Worm (Caenorhabditis elegans) whole organism, late embryonic: ENCODE results near the gene F10C2.7.

Source experiments
- C08G9.2 ChIP-seq: sonication (generic microtip); optimal IDR thresholded peaks from 2 replicates; lab custom pipeline; 2016; ENCODE audit warnings: mild to moderate bottlenecking, missing genetic modification characterization, moderate library complexity, missing compliant biosample characterization
- F13H6.1 ChIP-seq: sonication (generic microtip); optimal IDR thresholded peaks from 2 replicates; lab custom pipeline; 2016; ENCODE audit warnings: missing genetic modification characterization, missing compliant biosample characterization
- T23F11.4 ChIP-seq: fragments of 200-800 bp; sonication (Bioruptor generic); optimal IDR thresholded peaks from 2 replicates; lab custom pipeline; 2018; ENCODE audit warnings: mild to moderate bottlenecking, missing genetic modification characterization, missing compliant biosample characterization
- ahr-1 ChIP-seq: sonication (generic microtip); optimal IDR thresholded peaks from 2 replicates; lab custom pipeline; 2016; ENCODE audit warnings: missing genetic modification characterization, missing compliant biosample characterization
- ceh-14 ChIP-seq: sonication (generic microtip); optimal IDR thresholded peaks from 2 replicates; lab custom pipeline; 2016; ENCODE audit warnings: missing genotype, missing genetic modification characterization, missing compliant biosample characterization
- ceh-19 ChIP-seq: fragments of 200-800 bp; sonication (Bioruptor generic); optimal IDR thresholded peaks from 2 replicates; lab custom pipeline; 2018; ENCODE audit warnings: mild to moderate bottlenecking, missing genetic modification characterization, missing compliant biosample characterization
- ceh-2 ChIP-seq: sonication (generic microtip); optimal IDR thresholded peaks from 2 replicates; lab custom pipeline; 2016; ENCODE audit warnings: missing genotype, missing genetic modification characterization, missing compliant biosample characterization
- ceh-24 ChIP-seq: sonication (generic microtip); optimal IDR thresholded peaks from 2 replicates; lab custom pipeline; 2016; ENCODE audit warnings: mild to moderate bottlenecking, missing genetic modification characterization, missing compliant biosample characterization
- ceh-31 ChIP-seq: sonication (generic microtip); optimal IDR thresholded peaks from 2 replicates; lab custom pipeline; 2016; ENCODE audit warnings: missing genetic modification characterization, missing compliant biosample characterization
- ceh-34 ChIP-seq: sonication (generic microtip); optimal IDR thresholded peaks from 2 replicates; lab custom pipeline; 2016; ENCODE audit warnings: mild to moderate bottlenecking, missing genetic modification characterization, missing compliant biosample characterization
- ceh-45 ChIP-seq: fragments of 200-800 bp; sonication (Bioruptor generic); IDR thresholded peaks from 2 replicates; pipeline ENCODE4 v1.3.6; 2022; ENCODE audit warnings: missing genetic modification reagents, missing genetic modification characterization, missing compliant biosample characterization
- ceh-9 ChIP-seq: sonication (generic microtip); optimal IDR thresholded peaks from 2 replicates; lab custom pipeline; 2016; ENCODE audit warnings: mild to moderate bottlenecking, missing genetic modification characterization, inconsistent platforms, missing compliant biosample characterization
- che-1 ChIP-seq: sonication (generic microtip); optimal IDR thresholded peaks from 2 replicates; lab custom pipeline; 2016; ENCODE audit warnings: mild to moderate bottlenecking, missing genetic modification characterization, missing compliant biosample characterization
- dmd-4 ChIP-seq: sonication (generic microtip); optimal IDR thresholded peaks from 2 replicates; lab custom pipeline; 2016; ENCODE audit warnings: borderline replicate concordance, missing genetic modification characterization, missing compliant biosample characterization
- dve-1 ChIP-seq: sonication (generic microtip); optimal IDR thresholded peaks from 2 replicates; lab custom pipeline; 2017; ENCODE audit warnings: antibody characterized with exemption, mild to moderate bottlenecking, missing genetic modification characterization, missing compliant biosample characterization
- elt-4 ChIP-seq: sonication (generic microtip); optimal IDR thresholded peaks from 2 replicates; lab custom pipeline; 2016; ENCODE audit warnings: missing genetic modification characterization, missing compliant biosample characterization
- eyg-1 ChIP-seq: sonication (generic microtip); optimal IDR thresholded peaks from 2 replicates; lab custom pipeline; 2016; ENCODE audit warnings: missing genotype, missing genetic modification characterization, missing compliant biosample characterization
- fax-1 ChIP-seq: sonication (generic microtip); optimal IDR thresholded peaks from 2 replicates; lab custom pipeline; 2016; ENCODE audit warnings: missing genotype, missing genetic modification characterization, missing compliant biosample characterization
- fkh-10 ChIP-seq: fragments of 150-350 bp; optimal IDR thresholded peaks from 2 replicates; lab custom pipeline; 2014; ENCODE audit warnings: missing biosample characterization, missing genetic modification reagents, missing genetic modification characterization
- hlh-6 ChIP-seq: sonication (generic microtip); optimal IDR thresholded peaks from 2 replicates; lab custom pipeline; 2016; ENCODE audit warnings: missing genotype, missing genetic modification characterization, missing compliant biosample characterization
- lim-6 ChIP-seq: sonication (generic microtip); optimal IDR thresholded peaks from 2 replicates; lab custom pipeline; 2016; ENCODE audit warnings: missing genetic modification characterization, missing compliant biosample characterization
- lin-11 ChIP-seq: fragments of 200-800 bp; sonication (Bioruptor generic); optimal IDR thresholded peaks from 2 replicates; lab custom pipeline; 2018; ENCODE audit warnings: mild to moderate bottlenecking, missing genetic modification characterization, missing compliant biosample characterization
- madf-2 ChIP-seq: sonication (generic microtip); optimal IDR thresholded peaks from 2 replicates; lab custom pipeline; 2017; ENCODE audit warnings: missing genetic modification characterization, missing compliant biosample characterization
- nfya-1 ChIP-seq: sonication (generic microtip); optimal IDR thresholded peaks from 2 replicates; lab custom pipeline; 2017; ENCODE audit warnings: missing genetic modification characterization, mild to moderate bottlenecking, missing compliant biosample characterization, antibody characterized with exemption, moderate library complexity
- nhr-232 ChIP-seq: sonication (generic microtip); optimal IDR thresholded peaks from 2 replicates; lab custom pipeline; 2016; ENCODE audit warnings: missing genetic modification characterization, missing compliant biosample characterization
- odd-2 ChIP-seq: sonication (generic microtip); optimal IDR thresholded peaks from 2 replicates; lab custom pipeline; 2017; ENCODE audit warnings: antibody characterized with exemption, mild to moderate bottlenecking, missing genetic modification characterization, missing compliant biosample characterization
- pag-3 ChIP-seq: sonication (generic microtip); optimal IDR thresholded peaks from 2 replicates; lab custom pipeline; 2016; ENCODE audit warnings: missing compliant biosample characterization, missing genetic modification characterization, borderline replicate concordance
- pax-1 ChIP-seq: fragments of 150-350 bp; optimal IDR thresholded peaks from 2 replicates; lab custom pipeline; 2014; ENCODE audit warnings: missing biosample characterization, missing genetic modification characterization
- pha-4 ChIP-seq: fragments of 150-350 bp; optimal IDR thresholded peaks from 2 replicates; lab custom pipeline; 2018; ENCODE audit warnings: missing biosample characterization, missing genetic modification reagents, missing genetic modification characterization
- pros-1 ChIP-seq: fragments of 150-350 bp; optimal IDR thresholded peaks from 2 replicates; lab custom pipeline; 2014; ENCODE audit warnings: missing biosample characterization, missing genetic modification reagents, missing genetic modification characterization
- ref-2 ChIP-seq: sonication (generic microtip); optimal IDR thresholded peaks from 2 replicates; lab custom pipeline; 2016; ENCODE audit warnings: missing genetic modification characterization, missing compliant biosample characterization
- rnt-1 ChIP-seq: sonication (generic microtip); optimal IDR thresholded peaks from 2 replicates; lab custom pipeline; 2016; ENCODE audit warnings: missing genetic modification characterization, missing compliant biosample characterization
- sdc-2 ChIP-seq: sonication (generic microtip); optimal IDR thresholded peaks from 2 replicates; lab custom pipeline; 2016; ENCODE audit warnings: missing genotype, missing genetic modification characterization, missing compliant biosample characterization
- sox-2 ChIP-seq: fragments of 200-800 bp; sonication (Bioruptor generic); IDR thresholded peaks from 2 replicates; pipeline ENCODE4 v1.3.6; 2022; ENCODE audit warnings: missing genetic modification reagents, missing genetic modification characterization, missing compliant biosample characterization
- syd-9 ChIP-seq: sonication (generic microtip); optimal IDR thresholded peaks from 2 replicates; lab custom pipeline; 2016; ENCODE audit warnings: mild to moderate bottlenecking, missing genetic modification characterization, moderate library complexity, missing compliant biosample characterization
- tbx-2 ChIP-seq: sonication (generic microtip); optimal IDR thresholded peaks from 2 replicates; lab custom pipeline; 2016; ENCODE audit warnings: missing genetic modification characterization, missing compliant biosample characterization
- tbx-7 ChIP-seq: sonication (generic microtip); optimal IDR thresholded peaks from 2 replicates; lab custom pipeline; 2016; ENCODE audit warnings: missing genotype, missing genetic modification characterization, missing compliant biosample characterization
- ttx-3 ChIP-seq: sonication (generic microtip); optimal IDR thresholded peaks from 2 replicates; lab custom pipeline; 2016; ENCODE audit warnings: missing genetic modification reagents, missing genetic modification characterization, missing compliant biosample characterization
- unc-42 ChIP-seq: sonication (generic microtip); optimal IDR thresholded peaks from 2 replicates; lab custom pipeline; 2016; ENCODE audit warnings: missing genotype, missing genetic modification characterization, missing compliant biosample characterization
- unc-55 ChIP-seq: sonication (generic microtip); optimal IDR thresholded peaks from 2 replicates; lab custom pipeline; 2017; ENCODE audit warnings: missing biosample characterization, missing genetic modification reagents, missing genetic modification characterization
- unc-86 ChIP-seq: sonication (generic microtip); optimal IDR thresholded peaks from 2 replicates; lab custom pipeline; 2016; ENCODE audit warnings: missing genetic modification characterization, missing compliant biosample characterization
- zip-5 ChIP-seq: sonication (generic microtip); optimal IDR thresholded peaks from 2 replicates; lab custom pipeline; 2016; ENCODE audit warnings: missing genetic modification characterization, missing compliant biosample characterization

Gene F10C2.7

DNA sequence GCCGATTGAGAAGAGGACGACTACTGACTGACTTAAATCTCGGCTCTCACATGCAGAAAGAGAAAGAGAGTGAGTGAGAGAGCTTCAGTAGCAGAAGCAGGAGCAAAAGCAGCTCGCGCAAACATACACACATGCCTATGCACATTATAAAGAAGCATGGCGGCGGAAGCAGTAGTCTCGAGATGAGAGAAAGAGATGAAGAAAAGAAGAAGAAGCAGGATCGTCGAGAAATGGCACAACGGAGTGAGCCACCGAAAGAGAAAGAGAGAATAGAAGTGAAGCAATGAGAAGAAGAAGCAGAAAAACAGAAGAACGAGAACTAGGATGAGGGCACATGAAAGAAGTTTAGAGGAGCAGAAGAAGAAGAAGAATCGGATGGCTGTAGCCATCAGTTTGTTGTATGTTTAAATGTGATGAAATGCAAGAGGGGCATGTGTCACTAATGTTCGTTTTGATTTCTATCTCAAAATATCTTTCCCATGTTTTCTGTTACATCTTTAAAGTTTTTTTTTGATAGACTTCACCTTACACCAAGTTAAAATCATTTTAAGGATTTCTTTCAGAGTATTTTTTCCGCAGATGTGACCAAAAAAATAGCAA lies 26.7 kb upstream of the F10C2.7 start (continued):
- TF ChIP-seq unc-42 (tag; lab: Kevin White, UChicago) (peak; percentile 74), pag-3 (no peak), dve-1 (no peak), pros-1 (tag; lab: Kevin White, UChicago) (peak; percentile 53), ahr-1 (tag; lab: Kevin White, UChicago) (no peak), odd-2 (tag; lab: Kevin White, UChicago) (no peak), ref-2 (tag; lab: Kevin White, UChicago) (peak; percentile 43), ceh-34 (no peak), dmd-4 (no peak), zip-5 (no peak), ceh-2 (tag; lab: Kevin White, UChicago) (no peak), fkh-10 (GFP tag; lab: Kevin White, UChicago) (peak; percentile 24), ceh-19 (GFP tag; lab: Kevin White, UChicago) (peak; percentile 38), C08G9.2 (tag; lab: Kevin White, UChicago) (no peak), ceh-9 (tag; lab: Kevin White, UChicago) (no peak), unc-55 (GFP tag; lab: Kevin White, UChicago) (peak; percentile 78), madf-2 (tag; lab: Kevin White, UChicago) (no peak), nhr-232 (tag; lab: Kevin White, UChicago) (no peak), ttx-3 (no peak), rnt-1 (tag; lab: Kevin White, UChicago) (peak; percentile 16), hlh-6 (peak; percentile 33), pha-4 (no peak), elt-4 (no peak), ceh-24 (no peak), pax-1 (tag; lab: Kevin White, UChicago) (no peak), lim-6 (tag; lab: Kevin White, UChicago) (no peak), lin-11 (tag; lab: Kevin White, UChicago) (no peak), ceh-45 (GFP tag; lab: Robert Waterston, UW) (no peak)

DNA sequence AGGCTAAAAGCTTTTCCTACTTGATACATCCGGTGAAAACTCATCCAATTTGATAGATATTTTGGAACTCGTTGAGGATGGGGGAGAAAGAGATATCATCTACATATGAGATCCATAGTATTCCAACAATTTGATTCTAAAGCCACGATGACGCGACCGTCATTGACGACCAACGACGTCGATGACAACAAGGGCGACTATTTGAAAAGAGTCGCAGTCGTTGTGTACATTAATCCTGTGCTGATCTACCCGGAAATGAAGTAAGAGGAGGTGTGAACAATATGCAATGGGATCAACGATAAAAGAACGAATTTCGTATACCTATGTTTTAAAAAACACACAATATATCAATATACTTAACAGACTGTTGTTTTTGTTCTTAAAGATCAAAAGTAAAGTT lies 25.5 kb upstream of the F10C2.7 start:
- no peak for TF ChIP-seq hlh-6
- TF ChIP-seq ceh-14, result no peak
- TF ChIP-seq rnt-1 (tag; lab: Kevin White, UChicago), result no peak
- no peak for TF ChIP-seq nfya-1 (tag; lab: Kevin White, UChicago)
- no peak for TF ChIP-seq ref-2 (tag; lab: Kevin White, UChicago)
- no peak for TF ChIP-seq tbx-7
- TF ChIP-seq pha-4, result no peak
- TF ChIP-seq odd-2 (tag; lab: Kevin White, UChicago), result no peak
- TF ChIP-seq, all 69 proteins: peak for 0

DNA sequence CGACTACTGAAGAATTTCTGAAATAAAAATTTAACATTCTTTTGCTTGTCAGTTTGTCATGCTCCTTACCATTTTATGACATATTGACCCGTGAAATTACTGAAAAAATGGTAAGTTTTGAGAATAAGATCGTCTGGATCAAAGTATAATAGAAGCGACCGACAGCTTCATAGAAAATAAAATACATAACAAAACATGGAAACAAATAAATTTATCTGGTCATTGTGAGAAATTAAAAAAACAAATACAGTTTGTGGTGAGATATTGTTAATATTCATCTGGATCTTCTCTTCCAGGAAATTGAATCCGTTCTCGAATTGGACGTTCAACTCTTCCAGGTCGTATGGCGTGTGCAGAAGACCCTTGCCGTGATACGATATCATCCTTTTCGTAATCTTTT lies 21.6 kb upstream of the F10C2.7 start, which contains the start of gene pkc-1:
Gene pkc-1, minus strand, starts transcription at position 101 of the 400 bp plus-strand sequence.
- TF ChIP-seq pha-4 (no peak), ceh-19 (GFP tag; lab: Kevin White, UChicago) (no peak), eyg-1 (no peak)
- TF ChIP-seq, all 69 proteins: peak for 0

DNA sequence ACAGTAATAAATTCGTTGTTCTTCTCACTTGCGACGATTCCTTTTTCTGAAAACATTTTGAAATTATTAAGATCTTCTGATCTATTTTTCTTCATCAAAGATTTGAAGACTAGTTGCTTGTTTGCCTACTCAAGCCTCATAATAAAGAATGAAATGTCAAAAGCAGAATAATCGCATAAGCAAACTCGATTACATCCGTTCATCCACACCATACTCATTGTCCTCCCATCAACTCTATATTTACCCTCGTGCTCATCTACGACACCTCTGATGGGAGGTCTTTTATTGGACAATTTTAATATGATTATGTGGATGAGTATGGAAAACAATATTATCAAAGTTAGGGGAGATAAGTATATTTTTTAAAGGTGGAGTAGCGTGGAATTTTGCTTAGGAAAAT lies 19.9 kb upstream of the F10C2.7 start:
- no peak for TF ChIP-seq madf-2 (tag; lab: Kevin White, UChicago)
- peak; percentile 62 for TF ChIP-seq unc-42 (tag; lab: Kevin White, UChicago)

DNA sequence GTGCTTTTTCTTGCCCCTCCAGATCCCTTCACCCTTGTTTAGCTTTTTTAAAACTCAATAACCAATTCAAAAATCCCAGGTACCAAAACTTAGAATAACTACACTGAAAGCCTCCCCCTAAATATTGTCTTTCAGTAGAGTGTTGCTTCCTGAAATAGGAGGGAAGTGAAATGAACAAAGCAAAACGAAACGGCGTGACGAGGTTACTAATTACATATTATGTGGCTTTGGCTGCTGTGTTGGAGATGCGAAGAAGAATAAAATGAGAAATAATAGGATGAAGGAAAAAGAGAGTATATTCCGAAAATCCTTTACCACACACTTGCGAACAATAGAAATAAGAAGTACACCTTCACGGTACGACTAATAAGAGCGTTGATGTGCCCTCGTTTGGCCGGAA lies 17.6 kb upstream of the F10C2.7 start:
- TF ChIP-seq sdc-2 (tag; lab: Kevin White, UChicago) (no peak), pag-3 (no peak), tbx-2 (no peak), syd-9 (no peak), che-1 (tag; lab: Kevin White, UChicago) (no peak), F13H6.1 (no peak), unc-42 (tag; lab: Kevin White, UChicago) (peak; percentile 23), fax-1 (no peak), unc-86 (tag; lab: Kevin White, UChicago) (no peak), T23F11.4 (GFP tag; lab: Kevin White, UChicago) (no peak), sox-2 (GFP tag; lab: Robert Waterston, UW) (peak; percentile 18; the same call in 1 of the 2 replicates), ceh-2 (tag; lab: Kevin White, UChicago) (no peak), ceh-31 (tag; lab: Kevin White, UChicago) (peak; percentile 20), pros-1 (tag; lab: Kevin White, UChicago) (no peak)
